Fruit fly (Drosophila melanogaster): ENCODE measurements around the gene CG2258.
A peak's percentile ranks its signal among the peaks of the same experiment; 100 is the strongest.

CG2258 gene

DNA sequence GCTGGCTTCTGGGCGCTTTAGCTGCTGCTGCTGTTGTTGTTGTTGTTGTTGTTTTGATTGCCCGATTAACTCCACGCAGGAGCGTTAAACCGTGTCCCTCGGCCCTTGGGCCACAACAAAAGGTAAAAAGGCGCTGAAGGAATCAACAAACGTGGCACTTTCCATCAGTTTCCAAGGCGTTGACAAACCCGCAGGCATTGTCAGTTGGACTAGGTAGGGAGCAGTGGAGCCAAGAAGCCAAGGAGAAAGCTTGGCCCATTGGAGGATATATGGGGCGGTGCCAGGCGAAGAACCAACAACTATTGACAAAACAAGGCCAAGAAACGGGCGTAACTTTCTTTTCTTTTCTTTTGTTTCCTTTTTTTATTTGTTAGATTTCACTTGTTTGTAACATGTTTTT, 14.8 kb downstream of the CG2258 start, which contains the start of gene CG2256:
Gene CG2256, minus strand, starts transcription at position 101 of the 400 bp plus-strand sequence.
- TF ChIP-seq CG18476 (GFP tag; optimal IDR thresholded peaks at IDR 0.05) (no peak), CG4360 (GFP tag; IDR thresholded peaks at IDR 0.05) (peak; percentile 39; the same call in 1 of the 2 replicates), hbn (GFP tag; IDR thresholded peaks at IDR 0.05; ENCODE audit: partially characterized antibody) (no peak), CG31365 (tag; optimal IDR thresholded peaks at IDR 0.05) (no peak)

DNA sequence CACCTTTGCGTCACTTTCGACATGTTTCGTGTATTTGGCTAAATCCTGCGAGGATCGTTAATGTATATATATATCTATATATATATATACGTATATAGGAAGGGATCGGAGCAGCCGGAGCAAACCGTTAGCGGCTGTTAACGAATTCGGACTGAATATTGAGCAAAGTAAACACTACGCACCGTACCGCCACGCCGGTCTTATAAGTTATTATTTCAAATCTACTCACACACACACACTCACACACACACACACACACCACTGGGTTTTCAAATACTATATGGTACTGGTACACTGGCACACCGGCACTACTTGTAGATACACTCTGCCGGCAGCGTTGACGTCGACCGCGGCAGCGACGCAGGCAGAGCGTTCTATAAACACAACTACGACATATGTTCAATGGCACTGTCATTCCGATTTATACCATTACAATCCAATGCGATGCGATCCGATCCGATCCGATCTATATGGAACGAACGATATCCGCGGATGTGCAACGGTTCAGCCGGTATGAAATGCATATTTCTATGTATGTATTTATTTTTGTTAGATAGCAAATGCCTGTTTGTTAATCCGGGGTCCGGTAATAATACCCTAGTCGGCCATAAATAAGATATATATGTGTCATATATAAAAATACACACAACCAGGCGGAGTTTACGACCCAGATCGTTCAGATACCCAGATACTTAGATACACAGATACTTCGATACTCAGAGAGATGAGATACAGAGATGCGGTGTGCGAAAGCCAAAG, 20.3 kb downstream of the CG2258 start, which contains the start of gene Ldsdh1:
Gene Ldsdh1, minus strand, starts transcription at position 179 of the 759 bp plus-strand sequence.
- no peak for TF ChIP-seq gem (tag; optimal IDR thresholded peaks at IDR 0.05)
- TF ChIP-seq exex (tag; optimal IDR thresholded peaks at IDR 0.05) = peak; percentile 39
- TF ChIP-seq ken (GFP tag; IDR thresholded peaks at IDR 0.05) = no peak
- TF ChIP-seq Max (GFP tag; optimal IDR thresholded peaks at IDR 0.05) = no peak
- TF ChIP-seq pum (GFP tag; optimal IDR thresholded peaks at IDR 0.05) = no peak
- TF ChIP-seq CG18599 (GFP tag; optimal IDR thresholded peaks at IDR 0.05) = no peak
- no peak for TF ChIP-seq Oaz (GFP tag; IDR thresholded peaks at IDR 0.05)
- peak; percentile 77 for TF ChIP-seq cg (GFP tag; optimal IDR thresholded peaks at IDR 0.05)
- TF ChIP-seq Adf1 (GFP tag; IDR thresholded peaks at IDR 0.05) = peak; percentile 94
- TF ChIP-seq CG10274 (GFP tag; optimal IDR thresholded peaks at IDR 0.05) = peak; percentile 63
- peak; percentile 12 for TF ChIP-seq HmgZ (tag; optimal IDR thresholded peaks at IDR 0.05)
- peak; percentile 74 for TF ChIP-seq twi (tag; optimal IDR thresholded peaks at IDR 0.05)
- TF ChIP-seq CHES-1-like (GFP tag; optimal IDR thresholded peaks at IDR 0.05) = no peak
- no peak for TF ChIP-seq CG7745 (tag; optimal IDR thresholded peaks at IDR 0.05)
- no peak for TF ChIP-seq Hmr (GFP tag; optimal IDR thresholded peaks at IDR 0.05)
- peak; percentile 51 for TF ChIP-seq CG10543 (GFP tag; optimal IDR thresholded peaks at IDR 0.05)
- no peak for TF ChIP-seq vfl (GFP tag; optimal IDR thresholded peaks at IDR 0.05)
- peak; percentile 44 for TF ChIP-seq lab (GFP tag; optimal IDR thresholded peaks at IDR 0.05)
- TF ChIP-seq CG10321 (GFP tag; IDR thresholded peaks at IDR 0.05) = no peak
- TF ChIP-seq CG34422 (GFP tag; IDR thresholded peaks at IDR 0.05) = peak; percentile 11; the same call in 1 of the 3 replicates

DNA sequence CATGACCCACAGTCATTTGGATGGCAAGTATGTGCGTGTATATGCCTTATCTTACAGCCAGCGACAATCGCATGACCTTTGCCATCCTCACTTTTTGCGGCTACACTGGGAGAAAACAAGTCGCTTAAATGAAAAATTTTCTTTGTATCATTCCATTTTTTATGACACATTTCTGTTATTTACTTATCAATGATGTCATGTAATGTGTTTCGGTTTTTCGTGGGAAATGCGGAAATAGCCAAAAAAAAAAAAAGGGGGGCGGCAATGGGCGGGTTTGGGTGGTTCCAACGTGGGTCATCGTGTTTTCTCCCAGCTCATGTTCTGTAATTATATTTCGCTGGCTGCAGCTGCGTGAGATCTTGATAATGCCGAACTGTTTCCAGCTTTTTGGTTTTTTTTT, 21.7 kb downstream of the CG2258 start:
- TF ChIP-seq CG14667 (GFP tag; IDR thresholded peaks at IDR 0.05) = no peak
- TF ChIP-seq Abd-B (GFP tag; optimal IDR thresholded peaks at IDR 0.05) = peak; percentile 2
- TF ChIP-seq esg (GFP tag; conservative IDR thresholded peaks at IDR 0.05) = no peak
- TF ChIP-seq CG17328 (GFP tag; IDR thresholded peaks at IDR 0.05) = no peak
- TF ChIP-seq bbx (GFP tag; IDR thresholded peaks at IDR 0.05; ENCODE audit: partially characterized antibody) = no peak
- no peak for TF ChIP-seq nerfin-1 (tag; optimal IDR thresholded peaks at IDR 0.05)
- no peak for TF ChIP-seq odd (GFP tag; optimal IDR thresholded peaks at IDR 0.05)
- TF ChIP-seq slbo (GFP tag; IDR thresholded peaks at IDR 0.05) = peak; percentile 41; the same call in 1 of the 2 replicates
- no peak for TF ChIP-seq CG31441 (GFP tag; IDR thresholded peaks at IDR 0.05)
- peak; percentile 0 for TF ChIP-seq Xbp1 (GFP tag; optimal IDR thresholded peaks at IDR 0.05)
- no peak for TF ChIP-seq Optix (GFP tag; IDR thresholded peaks at IDR 0.05)
- 0 out of 2 replicates have a peak, but pooled peaks have one; percentile 8 for TF ChIP-seq vvl (GFP tag; IDR thresholded peaks at IDR 0.05)
- no peak for TF ChIP-seq CG18619 (GFP tag; optimal IDR thresholded peaks at IDR 0.05)
- peak; percentile 11; the same call in 1 of the 2 replicates for TF ChIP-seq ap (GFP tag; IDR thresholded peaks at IDR 0.05)
- no peak for TF ChIP-seq prd (optimal IDR thresholded peaks at IDR 0.05)
- TF ChIP-seq prd (GFP tag; IDR thresholded peaks at IDR 0.05) = peak; percentile 50; the same call in 2 of the 3 replicates
- TF ChIP-seq CG2120 (GFP tag; optimal IDR thresholded peaks at IDR 0.05) = peak; percentile 21
- TF ChIP-seq sens (GFP tag) = peak; percentile 86
- no peak for TF ChIP-seq Gsc (GFP tag; IDR thresholded peaks at IDR 0.05)
- TF ChIP-seq Pdp1 (GFP tag; optimal IDR thresholded peaks at IDR 0.05) = peak in 1 of 2 experiments; percentile 60
- TF ChIP-seq Ets65A (GFP tag) = peak; percentile 80
- peak; percentile 31; the same call in 1 of the 2 replicates for TF ChIP-seq Rfx (GFP tag; IDR thresholded peaks at IDR 0.05)
- TF ChIP-seq ac (GFP tag; optimal IDR thresholded peaks at IDR 0.05) = no peak
- TF ChIP-seq dysf (GFP tag; IDR thresholded peaks at IDR 0.05) = 0 out of 3 replicates have a peak, but pooled peaks have one; percentile 18

Measured in whole organism, embryonic.